Fruit fly (Drosophila melanogaster): ENCODE results near the gene Set.

Gene Set

DNA sequence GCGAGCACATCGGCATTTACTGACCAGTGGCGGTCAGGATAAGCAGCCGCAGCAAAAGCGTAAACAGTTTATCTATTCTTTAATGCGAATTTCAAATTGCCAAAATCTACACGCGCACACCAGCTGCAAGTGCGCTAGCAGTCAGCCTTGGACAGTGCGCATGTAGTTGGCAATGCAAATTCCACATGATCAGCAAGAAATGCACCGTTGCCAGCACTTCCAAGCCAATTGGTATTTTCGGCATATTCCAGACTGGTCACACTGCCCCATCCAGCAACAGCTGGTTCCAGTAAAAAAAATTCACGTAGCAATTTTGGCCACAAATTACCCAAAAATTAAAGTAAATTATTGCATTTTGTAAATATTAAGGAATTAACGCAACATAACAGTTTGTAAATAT is 24.4 kb downstream of the Set start (continued):
- TF ChIP-seq inv (GFP tag; IDR thresholded peaks at IDR 0.05; ENCODE audit: partially characterized antibody) (no peak), peb (GFP tag; IDR thresholded peaks at IDR 0.05) (no peak), Optix (GFP tag; IDR thresholded peaks at IDR 0.05) (no peak), CG31224 (GFP tag; IDR thresholded peaks at IDR 0.05) (no peak), CG16779 (GFP tag; IDR thresholded peaks at IDR 0.05) (no peak), kah (GFP tag; optimal IDR thresholded peaks at IDR 0.05) (no peak), CG8478 (optimal IDR thresholded peaks at IDR 0.05) (peak; percentile 65), lmd (GFP tag; IDR thresholded peaks at IDR 0.05) (no peak), Hr78 (GFP tag; optimal IDR thresholded peaks at IDR 0.05) (no peak), Adf1 (GFP tag; IDR thresholded peaks at IDR 0.05) (no peak), sqz (GFP tag; optimal IDR thresholded peaks at IDR 0.05) (peak; percentile 91), Tbp (GFP tag; optimal IDR thresholded peaks at IDR 0.05) (no peak), pros (GFP tag; optimal IDR thresholded peaks at IDR 0.05) (no peak), mirr (GFP tag; optimal IDR thresholded peaks at IDR 0.05) (peak; percentile 8), CG7556 (GFP tag; optimal IDR thresholded peaks at IDR 0.05) (no peak), Hr51 (GFP tag; optimal IDR thresholded peaks at IDR 0.05) (peak in 1 of 2 experiments; percentile 7), pfk (GFP tag; optimal IDR thresholded peaks at IDR 0.05) (no peak), CG13287 (GFP tag; IDR thresholded peaks at IDR 0.05; ENCODE audit: partially characterized antibody) (no peak), Poxn (GFP tag; IDR thresholded peaks at IDR 0.05) (no peak), CG13894 (tag; optimal IDR thresholded peaks at IDR 0.05) (peak; percentile 14), CG15479 (GFP tag; optimal IDR thresholded peaks at IDR 0.05) (no peak), B-H2 (GFP tag; optimal IDR thresholded peaks at IDR 0.05) (no peak), CG2116 (GFP tag; optimal IDR thresholded peaks at IDR 0.05) (peak; percentile 89), CG3407 (GFP tag; optimal IDR thresholded peaks at IDR 0.05) (no peak), otp (GFP tag; IDR thresholded peaks at IDR 0.05) (no peak), CG30020 (tag; optimal IDR thresholded peaks at IDR 0.05) (peak; percentile 23), TFAM (GFP tag; optimal IDR thresholded peaks at IDR 0.05) (no peak), bbx (GFP tag; IDR thresholded peaks at IDR 0.05; ENCODE audit: partially characterized antibody) (no peak), dmrt99B (tag; optimal IDR thresholded peaks at IDR 0.05) (no peak), Gug (GFP tag; IDR thresholded peaks at IDR 0.05) (no peak), sug (tag; optimal IDR thresholded peaks at IDR 0.05) (peak; percentile 38), CG9932 (GFP tag; IDR thresholded peaks at IDR 0.05) (no peak), CG13424 (tag; optimal IDR thresholded peaks at IDR 0.05) (peak; percentile 0), CG13624 (GFP tag; optimal IDR thresholded peaks at IDR 0.05) (peak; percentile 4), CG4730 (GFP tag; IDR thresholded peaks at IDR 0.05) (no peak), H2.0 (GFP tag; IDR thresholded peaks at IDR 0.05) (no peak), CG8281 (tag; optimal IDR thresholded peaks at IDR 0.05) (no peak), CG8924 (tag; optimal IDR thresholded peaks at IDR 0.05) (peak; percentile 37), CG17186 (GFP tag; optimal IDR thresholded peaks at IDR 0.05) (peak; percentile 93), pho (GFP tag; optimal IDR thresholded peaks at IDR 0.05) (peak; percentile 17), CG30403 (GFP tag; optimal IDR thresholded peaks at IDR 0.05) (no peak), sd (tag; optimal IDR thresholded peaks at IDR 0.05) (peak; percentile 98), CG4854 (GFP tag; optimal IDR thresholded peaks at IDR 0.05) (peak; percentile 99), kay (GFP tag; optimal IDR thresholded peaks at IDR 0.05) (peak; percentile 42), CG1792 (GFP tag; optimal IDR thresholded peaks at IDR 0.05) (peak; percentile 4), Hr3 (GFP tag; optimal IDR thresholded peaks at IDR 0.05) (no peak), B-H1 (GFP tag; IDR thresholded peaks at IDR 0.05) (no peak), tio (GFP tag; optimal IDR thresholded peaks at IDR 0.05) (no peak), crp (GFP tag; optimal IDR thresholded peaks at IDR 0.05) (peak; percentile 78 to 96), HmgD (GFP tag; optimal IDR thresholded peaks at IDR 0.05) (peak; percentile 77), Bdp1 (GFP tag; optimal IDR thresholded peaks at IDR 0.05) (peak; percentile 33), p53 (GFP tag; optimal IDR thresholded peaks at IDR 0.05) (peak; percentile 5)

Data from whole organism, embryonic.